Worm (Caenorhabditis elegans) whole organism, L2 larva: ENCODE data around the gene Y49A3A.3.

Experiments
- ceh-82 ChIP-seq: fragments of 150-350 bp; optimal IDR thresholded peaks from 2 replicates; lab custom pipeline; 2014; ENCODE audit warnings: missing biosample characterization, missing genetic modification characterization
- nhr-11 ChIP-seq: fragments of 150-350 bp; optimal IDR thresholded peaks from 2 replicates; lab custom pipeline; 2014; ENCODE audit warnings: missing biosample characterization, missing genetic modification characterization
- snpc-4 ChIP-seq: fragments of 150-350 bp; optimal IDR thresholded peaks from 2 replicates; lab custom pipeline; 2014; ENCODE audit warnings: missing biosample characterization, missing genetic modification characterization

- TF ChIP-seq snpc-4 (tag; lab: Kevin White, UChicago) (no peak), ceh-82 (tag; lab: Kevin White, UChicago) (no peak), nhr-11 (tag; lab: Kevin White, UChicago) (no peak)
Measured at ce11 chrV:14334901-14335300, 19.3 kb upstream of the Y49A3A.3 start, which contains the start of gene srm-5.
